Fruit fly (Drosophila melanogaster): ENCODE results near the gene CG34283.
A peak's percentile ranks its signal among the peaks of the same experiment; 100 is the strongest.

The CG34283 gene

dm6 chr3R:18722490-18722889 is at the start of gene CG34283:
Gene CG34283 (minus strand): TSS chr3R:18722590.
- no peak for TF ChIP-seq CG15710 (tag; optimal IDR thresholded peaks at IDR 0.05)
- TF ChIP-seq CG4496 (GFP tag; IDR thresholded peaks at IDR 0.05) = no peak
- no peak for TF ChIP-seq CG8159 (tag; optimal IDR thresholded peaks at IDR 0.05)
- no peak for TF ChIP-seq Ets98B (GFP tag; IDR thresholded peaks at IDR 0.05)
- no peak for TF ChIP-seq Snoo (tag; optimal IDR thresholded peaks at IDR 0.05)
- TF ChIP-seq CG10348 (GFP tag; IDR thresholded peaks at IDR 0.05) = no peak
- TF ChIP-seq CG12605 (GFP tag; IDR thresholded peaks at IDR 0.05) = no peak
- TF ChIP-seq CG9948 (tag; optimal IDR thresholded peaks at IDR 0.05) = no peak
- TF ChIP-seq D1 (tag; optimal IDR thresholded peaks at IDR 0.05) = no peak
- TF ChIP-seq CG13204 (GFP tag; optimal IDR thresholded peaks at IDR 0.05) = no peak
- no peak for TF ChIP-seq EcR (GFP tag; optimal IDR thresholded peaks at IDR 0.05)
- TF ChIP-seq fd96Ca (GFP tag; IDR thresholded peaks at IDR 0.05) = no peak
- no peak for TF ChIP-seq Pif1A (GFP tag; optimal IDR thresholded peaks at IDR 0.05)
- TF ChIP-seq rn (GFP tag; IDR thresholded peaks at IDR 0.05) = no peak
- TF ChIP-seq CG14655 (GFP tag; optimal IDR thresholded peaks at IDR 0.05) = no peak
- TF ChIP-seq CG32121 (GFP tag; IDR thresholded peaks at IDR 0.05) = no peak
- no peak for TF ChIP-seq CG8301 (tag; optimal IDR thresholded peaks at IDR 0.05)
- TF ChIP-seq gl (tag; optimal IDR thresholded peaks at IDR 0.05) = no peak

DNA sequence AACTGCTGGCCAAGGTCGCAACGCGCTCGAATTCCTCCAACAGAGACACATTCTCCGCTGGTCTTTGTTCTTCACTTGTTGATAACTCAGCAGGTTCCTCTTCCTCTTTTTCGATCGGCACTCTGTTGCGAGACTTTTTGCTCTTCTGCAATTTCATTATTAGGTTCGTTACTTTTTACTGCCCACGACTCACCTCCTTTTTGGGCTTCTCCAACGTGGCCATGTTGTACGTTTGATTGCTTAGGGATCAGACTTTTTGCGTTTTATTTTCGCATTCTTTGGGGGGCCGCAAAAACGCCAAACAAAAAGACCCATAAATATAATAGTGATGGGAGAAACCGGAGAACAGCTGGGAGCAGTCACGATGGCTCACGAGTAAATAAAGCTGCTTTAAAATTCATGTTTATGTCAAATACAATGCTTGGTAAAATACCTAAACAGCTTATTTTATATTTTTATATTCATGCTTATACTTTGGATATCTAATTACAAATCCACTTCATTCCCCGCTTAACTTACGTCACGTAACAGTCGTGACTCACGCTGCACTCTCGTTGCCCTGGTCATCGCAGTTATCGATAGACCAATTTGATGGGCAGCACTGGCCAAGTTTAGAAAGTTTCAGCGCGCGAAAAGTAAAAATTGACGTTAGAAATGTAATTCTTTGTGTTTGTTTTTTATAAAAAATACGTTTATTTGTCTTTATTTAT is 36.3 kb upstream of the CG34283 start, which contains the start of gene Epg5:
Gene Epg5, minus strand, starts transcription at position 326 of the 710 bp plus-strand sequence.
- TF ChIP-seq CG15710 (tag; optimal IDR thresholded peaks at IDR 0.05) (peak; percentile 65), CG10348 (GFP tag; IDR thresholded peaks at IDR 0.05) (no peak), rn (GFP tag; IDR thresholded peaks at IDR 0.05) (peak; percentile 50), CG32121 (GFP tag; IDR thresholded peaks at IDR 0.05) (0 out of 2 replicates have a peak, but pooled peaks have one; percentile 13), Snoo (tag; optimal IDR thresholded peaks at IDR 0.05) (peak; percentile 20), CG13204 (GFP tag; optimal IDR thresholded peaks at IDR 0.05) (no peak), CG17806 (tag; optimal IDR thresholded peaks at IDR 0.05) (peak; percentile 56), CG4496 (GFP tag; IDR thresholded peaks at IDR 0.05) (peak; percentile 71; the same call in 2 of the 3 replicates), fd96Ca (GFP tag; IDR thresholded peaks at IDR 0.05) (peak; percentile 74; the same call in 2 of the 3 replicates), CG12605 (GFP tag; IDR thresholded peaks at IDR 0.05) (0 out of 2 replicates have a peak, but pooled peaks have one; percentile 6)

dm6 chr3R:18749786-18750185 is 27.4 kb upstream of the CG34283 start:
- no peak for TF ChIP-seq EcR (GFP tag; optimal IDR thresholded peaks at IDR 0.05)
- no peak for TF ChIP-seq CG14655 (GFP tag; optimal IDR thresholded peaks at IDR 0.05)

DNA sequence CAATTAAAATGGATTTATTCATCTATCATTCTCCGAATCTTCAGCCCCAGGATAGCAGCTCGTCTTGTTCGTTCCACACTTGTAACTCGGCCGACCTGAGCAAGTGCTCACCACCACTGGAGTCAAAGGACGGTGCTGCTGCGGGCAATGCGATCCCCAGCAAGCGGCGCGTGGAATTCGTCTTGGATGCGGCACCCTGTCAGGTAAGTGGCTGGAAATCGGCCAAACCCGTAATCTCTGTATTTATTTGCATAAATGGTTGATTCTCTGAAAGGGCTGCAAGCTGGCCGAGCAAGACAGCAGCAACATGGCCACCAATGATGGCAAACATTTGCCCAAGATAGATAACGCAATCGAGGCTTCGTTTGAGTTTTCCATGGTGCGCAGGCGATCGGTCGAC is 25.7 kb upstream of the CG34283 start:
- TF ChIP-seq Ets98B (GFP tag; IDR thresholded peaks at IDR 0.05) (no peak), CG10348 (GFP tag; IDR thresholded peaks at IDR 0.05) (no peak), CG32121 (GFP tag; IDR thresholded peaks at IDR 0.05) (no peak), rn (GFP tag; IDR thresholded peaks at IDR 0.05) (no peak), gl (tag; optimal IDR thresholded peaks at IDR 0.05) (no peak), Pif1B (GFP tag; optimal IDR thresholded peaks at IDR 0.05) (no peak), CG14655 (GFP tag; optimal IDR thresholded peaks at IDR 0.05) (no peak), D1 (tag; optimal IDR thresholded peaks at IDR 0.05) (no peak), EcR (GFP tag; optimal IDR thresholded peaks at IDR 0.05) (no peak), Snoo (tag; optimal IDR thresholded peaks at IDR 0.05) (no peak), CG8159 (tag; optimal IDR thresholded peaks at IDR 0.05) (no peak), CG4496 (GFP tag; IDR thresholded peaks at IDR 0.05) (no peak), Pif1A (GFP tag; optimal IDR thresholded peaks at IDR 0.05) (no peak), CG12605 (GFP tag; IDR thresholded peaks at IDR 0.05) (no peak), CG15710 (tag; optimal IDR thresholded peaks at IDR 0.05) (no peak)

dm6 chr3R:18745961-18746468 is 23.6 kb upstream of the CG34283 start, which contains the start of the genes PGS1 and gwl:
Gene PGS1 (minus strand): TSS chr3R:18746041.
Gene gwl (plus strand): TSS chr3R:18746370.
- no peak for TF ChIP-seq EcR (GFP tag; optimal IDR thresholded peaks at IDR 0.05)
- TF ChIP-seq CG32121 (GFP tag; IDR thresholded peaks at IDR 0.05) = peak; percentile 54
- TF ChIP-seq Pif1B (GFP tag; optimal IDR thresholded peaks at IDR 0.05) = no peak
- peak; percentile 57 for TF ChIP-seq Snoo (tag; optimal IDR thresholded peaks at IDR 0.05)
- no peak for TF ChIP-seq CG10348 (GFP tag; IDR thresholded peaks at IDR 0.05)
- peak; percentile 35 for TF ChIP-seq CG34367 (tag; optimal IDR thresholded peaks at IDR 0.05)
- TF ChIP-seq gl (tag; optimal IDR thresholded peaks at IDR 0.05) = no peak
- TF ChIP-seq Pif1A (GFP tag; optimal IDR thresholded peaks at IDR 0.05) = no peak
- TF ChIP-seq fd96Ca (GFP tag; IDR thresholded peaks at IDR 0.05) = 0 out of 3 replicates have a peak, but pooled peaks have one; percentile 5
- TF ChIP-seq rn (GFP tag; IDR thresholded peaks at IDR 0.05) = peak; percentile 58
- TF ChIP-seq CG14655 (GFP tag; optimal IDR thresholded peaks at IDR 0.05) = no peak
- TF ChIP-seq CG17806 (tag; optimal IDR thresholded peaks at IDR 0.05) = peak; percentile 55
- TF ChIP-seq Ets98B (GFP tag; IDR thresholded peaks at IDR 0.05) = peak; percentile 34; the same call in 1 of the 2 replicates
- peak; percentile 68; the same call in 2 of the 3 replicates for TF ChIP-seq CG4496 (GFP tag; IDR thresholded peaks at IDR 0.05)
- no peak for TF ChIP-seq CG8301 (tag; optimal IDR thresholded peaks at IDR 0.05)
- TF ChIP-seq CG15710 (tag; optimal IDR thresholded peaks at IDR 0.05) = peak; percentile 69
- peak; percentile 77 for TF ChIP-seq CG8159 (tag; optimal IDR thresholded peaks at IDR 0.05)
- TF ChIP-seq CG9948 (tag; optimal IDR thresholded peaks at IDR 0.05) = peak; percentile 56
- no peak for TF ChIP-seq D1 (tag; optimal IDR thresholded peaks at IDR 0.05)
- no peak for TF ChIP-seq CG13204 (GFP tag; optimal IDR thresholded peaks at IDR 0.05)
- peak; percentile 50; the same call in 1 of the 2 replicates for TF ChIP-seq CG12605 (GFP tag; IDR thresholded peaks at IDR 0.05)
